Worm (Caenorhabditis elegans) whole organism, early embryonic: ENCODE measurements around the gene ocr-2.

Source experiments
- B0310.2 ChIP-seq: sonication (generic microtip); optimal IDR thresholded peaks from 2 replicates; lab custom pipeline; 2016; ENCODE audit warnings: mild to moderate bottlenecking, missing genetic modification characterization, missing compliant biosample characterization
- ets-7 ChIP-seq: sonication (generic microtip); optimal IDR thresholded peaks from 2 replicates; lab custom pipeline; 2016; ENCODE audit warnings: missing genotype, missing genetic modification characterization, missing compliant biosample characterization
- sea-1 ChIP-seq: fragments of 200-800 bp; sonication (Bioruptor generic); conservative IDR thresholded peaks from 2 replicates; pipeline ENCODE4 v1.3.6; 2022; ENCODE audit warnings: missing genetic modification characterization, missing compliant biosample characterization

DNA sequence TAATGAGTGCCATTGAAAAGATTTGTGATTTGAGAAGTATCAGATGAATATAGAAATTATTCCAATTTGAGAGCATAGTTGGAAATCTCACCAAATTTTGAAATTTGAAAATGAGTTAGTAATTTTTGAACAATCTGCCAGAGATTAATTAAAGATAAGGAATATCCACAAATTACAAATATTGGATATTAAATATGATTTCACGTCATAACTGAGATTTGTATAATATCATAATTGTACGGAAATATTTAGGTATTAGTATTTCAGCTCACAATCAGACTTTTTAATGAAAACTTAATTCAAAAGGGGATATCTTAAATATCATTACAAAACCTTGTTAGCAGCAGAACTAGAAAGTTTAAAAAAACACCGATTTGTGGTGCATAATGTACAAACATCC lies 40.0 kb upstream of the ocr-2 start, which contains the start of gene K07H8.7:
- TF ChIP-seq ets-7 = no peak
- no peak for TF ChIP-seq B0310.2 (tag; lab: Kevin White, UChicago)
- no peak for TF ChIP-seq sea-1 (GFP tag; lab: Robert Waterston, UW)
